Fruit fly (Drosophila melanogaster) whole organism, embryonic: ENCODE data around the gene foxo.

ENCODE experiments used
- Asciz ChIP-seq: fragments of 200-800 bp; sonication (Bioruptor generic); optimal IDR thresholded peaks from 2 replicates; lab custom pipeline; 2017; ENCODE audit warnings: missing biosample characterization, mild to moderate bottlenecking, missing genetic modification characterization, missing genetic modification reagents
- Blimp-1 ChIP-seq: fragments of 200-800 bp; sonication (Bioruptor generic); optimal IDR thresholded peaks from 3 replicates; lab custom pipeline; 2018; ENCODE audit warnings: missing biosample characterization, missing genetic modification characterization, mild to moderate bottlenecking, moderate library complexity, missing genetic modification reagents
- CG10209 ChIP-seq: fragments of 200-800 bp; sonication (Bioruptor generic); optimal IDR thresholded peaks from 3 replicates; lab custom pipeline; 2017; ENCODE audit warnings: missing biosample characterization, mild to moderate bottlenecking, missing genetic modification characterization, missing genetic modification reagents
- CG10543 ChIP-seq: fragments of 200-800 bp; sonication (Bioruptor generic); optimal IDR thresholded peaks from 3 replicates; lab custom pipeline; 2017; ENCODE audit warnings: missing biosample characterization, mild to moderate bottlenecking, missing genetic modification characterization, moderate library complexity
- CG10654 ChIP-seq: fragments of 200-800 bp; sonication (Bioruptor generic); optimal IDR thresholded peaks from 2 replicates; lab custom pipeline; 2016; ENCODE audit warnings: missing biosample characterization, missing genetic modification characterization
- CG11085 ChIP-seq: fragments of 200-800 bp; sonication (Bioruptor generic); IDR thresholded peaks from 2 replicates; pipeline ENCODE4 v1.3.6; 2022; ENCODE audit warnings: missing biosample characterization, missing genetic modification characterization
- CG11247 ChIP-seq: fragments of 200-800 bp; sonication (Bioruptor generic); IDR thresholded peaks from 2 replicates; pipeline ENCODE4 v1.3.6; 2022; ENCODE audit warnings: missing biosample characterization, missing genetic modification characterization
- CG11456 ChIP-seq: fragments of 200-800 bp; sonication (Bioruptor generic); IDR thresholded peaks from 3 replicates; pipeline ENCODE4 v1.3.6; 2022; ENCODE audit warnings: missing biosample characterization, missing genetic modification characterization
- CG11504 ChIP-seq: fragments of 200-800 bp; sonication (Bioruptor generic); optimal IDR thresholded peaks from 3 replicates; lab custom pipeline; 2019; ENCODE audit warnings: missing biosample characterization, mild to moderate bottlenecking, missing genetic modification characterization, moderate library complexity
- CG12299 ChIP-seq: fragments of 200-800 bp; sonication (Bioruptor generic); optimal IDR thresholded peaks from 2 replicates; lab custom pipeline; 2018; ENCODE audit warnings: missing biosample characterization, mild to moderate bottlenecking, missing genetic modification characterization
- CG16779 ChIP-seq: fragments of 200-800 bp; sonication (Bioruptor generic); IDR thresholded peaks from 2 replicates; pipeline ENCODE4 v1.3.6; 2022; ENCODE audit warnings: missing biosample characterization, missing genetic modification characterization
- CG17359 ChIP-seq: fragments of 200-800 bp; sonication (Bioruptor generic); optimal IDR thresholded peaks from 3 replicates; lab custom pipeline; 2018; ENCODE audit warnings: missing biosample characterization, mild to moderate bottlenecking, missing genetic modification characterization, moderate library complexity
- CG17612 ChIP-seq: fragments of 200-800 bp; sonication (Bioruptor generic); IDR thresholded peaks from 2 replicates; pipeline ENCODE4 v1.3.6; 2022; ENCODE audit warnings: missing biosample characterization, missing genetic modification characterization
- CG2116 ChIP-seq: fragments of 200-800 bp; sonication (Bioruptor generic); optimal IDR thresholded peaks from 3 replicates; lab custom pipeline; 2018; ENCODE audit warnings: missing biosample characterization, mild to moderate bottlenecking, missing genetic modification characterization
- CG2120 ChIP-seq: fragments of 200-800 bp; sonication (Bioruptor generic); optimal IDR thresholded peaks from 3 replicates; lab custom pipeline; 2016; ENCODE audit warnings: missing biosample characterization, missing genetic modification characterization
- CG33213 ChIP-seq: fragments of 200-800 bp; sonication (Bioruptor generic); optimal IDR thresholded peaks from 3 replicates; lab custom pipeline; 2016; ENCODE audit warnings: missing biosample characterization, missing genetic modification characterization
- CG5180 ChIP-seq: fragments of 200-800 bp; sonication (Bioruptor generic); optimal IDR thresholded peaks from 3 replicates; lab custom pipeline; 2017; ENCODE audit warnings: missing biosample characterization, missing genetic modification characterization, mild to moderate bottlenecking, moderate library complexity, missing genetic modification reagents
- CG6272 ChIP-seq: fragments of 200-800 bp; sonication (Bioruptor generic); IDR thresholded peaks from 2 replicates; pipeline ENCODE4 v1.3.6; 2022; ENCODE audit warnings: missing biosample characterization, missing genetic modification characterization
- CG7357 ChIP-seq: fragments of 200-800 bp; sonication (Bioruptor generic); IDR thresholded peaks from 3 replicates; pipeline ENCODE4 v1.3.6; 2022; ENCODE audit warnings: missing biosample characterization, missing genetic modification characterization
- CG7786 ChIP-seq: fragments of 200-800 bp; sonication (Bioruptor generic); optimal IDR thresholded peaks from 2 replicates; lab custom pipeline; 2016; ENCODE audit warnings: missing biosample characterization, missing genetic modification characterization
- CG8281 ChIP-seq: fragments of 200-800 bp; sonication (Bioruptor generic); optimal IDR thresholded peaks from 2 replicates; lab custom pipeline; 2018; ENCODE audit warnings: missing biosample characterization, mild to moderate bottlenecking, missing genetic modification characterization, moderate library complexity
- CG9437 ChIP-seq: fragments of 200-800 bp; sonication (Bioruptor generic); optimal IDR thresholded peaks from 2 replicates; lab custom pipeline; 2018; ENCODE audit warnings: missing biosample characterization, mild to moderate bottlenecking, missing genetic modification characterization
- CHES-1-like ChIP-seq: fragments of 200-800 bp; sonication (Bioruptor generic); optimal IDR thresholded peaks from 2 replicates; lab custom pipeline; 2016; ENCODE audit warnings: missing biosample characterization, missing genetic modification characterization
- CoRest ChIP-seq: fragments of 200-800 bp; sonication (Bioruptor generic); optimal IDR thresholded peaks from 3 replicates; lab custom pipeline; 2018; ENCODE audit warnings: missing biosample characterization, mild to moderate bottlenecking, missing genetic modification characterization, moderate library complexity
- D19A ChIP-seq: fragments of 200-800 bp; optimal IDR thresholded peaks from 3 replicates; lab custom pipeline; 2019; ENCODE audit warnings: missing biosample characterization, mild to moderate bottlenecking, missing genetic modification characterization, moderate library complexity
- Doc3 ChIP-seq: fragments of 200-800 bp; sonication (Bioruptor generic); IDR thresholded peaks from 3 replicates; pipeline ENCODE4 v1.3.6; 2022; ENCODE audit warnings: missing biosample characterization, missing genetic modification characterization; ENCODE audit not compliant: partially characterized antibody
- Dp ChIP-seq: fragments of 200-800 bp; sonication (Bioruptor generic); optimal IDR thresholded peaks from 2 replicates; lab custom pipeline; 2018; ENCODE audit warnings: missing biosample characterization, mild to moderate bottlenecking, missing genetic modification characterization, moderate library complexity
- Fer3 ChIP-seq: fragments of 200-800 bp; sonication (Bioruptor generic); optimal IDR thresholded peaks from 2 replicates; lab custom pipeline; 2018; ENCODE audit warnings: missing biosample characterization, mild to moderate bottlenecking, missing genetic modification characterization, moderate library complexity
- HLH4C ChIP-seq: fragments of 200-800 bp; sonication (Bioruptor generic); IDR thresholded peaks from 3 replicates; pipeline ENCODE4 v1.3.6; 2022; ENCODE audit warnings: missing biosample characterization, missing genetic modification characterization; ENCODE audit not compliant: partially characterized antibody
- Hr78 ChIP-seq, 2 experiments: fragments of 200-800 bp in 1 of 2; fragments of >200 bp in 1 of 2; sonication (Bioruptor generic) in 1 of 2; optimal IDR thresholded peaks; 2 replicates each; lab custom pipeline; 2017 to 2019; ENCODE audit warnings: missing biosample characterization in 2 of 2, missing genetic modification characterization in 2 of 2, mild to moderate bottlenecking in 1 of 2, moderate library complexity in 1 of 2
- Lpt ChIP-seq: fragments of >200 bp; optimal IDR thresholded peaks from 2 replicates; lab custom pipeline; 2018; ENCODE audit warnings: missing biosample characterization, missing genetic modification characterization
- Meics ChIP-seq: fragments of 200-800 bp; sonication (Bioruptor generic); optimal IDR thresholded peaks from 2 replicates; lab custom pipeline; 2017; ENCODE audit warnings: missing biosample characterization, mild to moderate bottlenecking, missing genetic modification characterization
- abd-A ChIP-seq: fragments of 200-800 bp; sonication (Bioruptor generic); optimal IDR thresholded peaks from 3 replicates; lab custom pipeline; 2019; ENCODE audit warnings: missing biosample characterization, mild to moderate bottlenecking, missing genetic modification characterization, moderate library complexity
- ac ChIP-seq: fragments of 200-800 bp; sonication (Bioruptor generic); optimal IDR thresholded peaks from 3 replicates; lab custom pipeline; 2017; ENCODE audit warnings: missing biosample characterization, mild to moderate bottlenecking, missing genetic modification characterization
- ash1 ChIP-seq: fragments of 200-800 bp; sonication (Bioruptor generic); optimal IDR thresholded peaks from 2 replicates; lab custom pipeline; 2018; ENCODE audit warnings: missing biosample characterization, mild to moderate bottlenecking, missing genetic modification characterization
- bab2 ChIP-seq: fragments of 200-800 bp; sonication (Bioruptor generic); optimal IDR thresholded peaks from 2 replicates; lab custom pipeline; 2016; ENCODE audit warnings: missing biosample characterization, missing genetic modification characterization
- bigmax ChIP-seq: fragments of 200-800 bp; sonication (Bioruptor generic); optimal IDR thresholded peaks from 2 replicates; lab custom pipeline; 2018; ENCODE audit warnings: missing biosample characterization, mild to moderate bottlenecking, missing genetic modification characterization
- cad ChIP-seq: fragments of >200 bp; optimal IDR thresholded peaks from 2 replicates; lab custom pipeline; 2017; ENCODE audit warnings: missing biosample characterization, missing genetic modification characterization
- cas ChIP-seq: fragments of 200-800 bp; sonication (Bioruptor generic); IDR thresholded peaks from 2 replicates; pipeline ENCODE4 v1.3.6; 2022; ENCODE audit warnings: missing biosample characterization, missing genetic modification characterization
- caup ChIP-seq: fragments of 200-800 bp; sonication (Bioruptor generic); optimal IDR thresholded peaks from 3 replicates; lab custom pipeline; 2017; ENCODE audit warnings: missing biosample characterization, mild to moderate bottlenecking, missing genetic modification characterization, moderate library complexity; ENCODE audit not compliant: severe bottlenecking
- esg ChIP-seq: fragments of 200-800 bp; sonication (Bioruptor generic); conservative IDR thresholded peaks from 2 replicates; pipeline ENCODE4 v1.3.6; 2022; ENCODE audit warnings: missing biosample characterization, missing genetic modification characterization
- fu2 ChIP-seq: fragments of 200-800 bp; sonication (Bioruptor generic); optimal IDR thresholded peaks from 2 replicates; lab custom pipeline; 2016; ENCODE audit warnings: missing biosample characterization, missing genetic modification characterization
- pum ChIP-seq: fragments of 200-800 bp; sonication (Bioruptor generic); optimal IDR thresholded peaks from 2 replicates; lab custom pipeline; 2016; ENCODE audit warnings: missing biosample characterization, missing genetic modification characterization
- sr ChIP-seq: fragments of 200-800 bp; sonication (Bioruptor generic); IDR thresholded peaks from 3 replicates; pipeline ENCODE4 v1.3.6; 2022; ENCODE audit warnings: missing biosample characterization, missing genetic modification characterization
- stwl ChIP-seq: fragments of 200-800 bp; sonication (Bioruptor generic); optimal IDR thresholded peaks from 3 replicates; lab custom pipeline; 2018; ENCODE audit warnings: missing biosample characterization, mild to moderate bottlenecking, missing genetic modification characterization, moderate library complexity
- tin ChIP-seq: fragments of 200-800 bp; sonication (Bioruptor generic); optimal IDR thresholded peaks from 3 replicates; lab custom pipeline; 2016; ENCODE audit warnings: missing biosample characterization, missing genetic modification characterization
- toy ChIP-seq: fragments of 200-800 bp; sonication (Bioruptor generic); IDR thresholded peaks from 2 replicates; pipeline ENCODE4 v1.3.6; 2022; ENCODE audit warnings: missing biosample characterization, missing genetic modification characterization
- ttk ChIP-seq: fragments of 200-800 bp; sonication (Bioruptor generic); IDR thresholded peaks from 2 replicates; pipeline ENCODE4 v2.1.2; 2022; ENCODE audit warnings: missing biosample characterization, missing genetic modification characterization
- z ChIP-seq: fragments of 200-800 bp; sonication (Bioruptor generic); IDR thresholded peaks from 3 replicates; pipeline ENCODE4 v1.3.6; 2022; ENCODE audit warnings: missing biosample characterization, missing genetic modification characterization

foxo gene

dm6 chr3R:14016758-14017406, 39.9 kb upstream of the foxo start (continued):
- peak; percentile 41 for TF ChIP-seq CG8281 (tag; lab: Kevin White, UChicago)
- no peak for TF ChIP-seq CG33213 (GFP tag; lab: Kevin White, UChicago)
- no peak for TF ChIP-seq z (GFP tag; lab: Robert Waterston, UW)
- no peak for TF ChIP-seq Hr78 (GFP tag; optimal IDR thresholded peaks at IDR 0.05; lab: Kevin White, UChicago)
- peak; percentile 55; the same call in 1 of the 3 replicates for TF ChIP-seq CG7357 (GFP tag; lab: Robert Waterston, UW)
- TF ChIP-seq CG17612 (GFP tag; lab: Robert Waterston, UW) = 0 out of 2 replicates have a peak, but pooled peaks have one; percentile 14
- TF ChIP-seq CG10543 (GFP tag; lab: Kevin White, UChicago) = peak; percentile 80
- no peak for TF ChIP-seq stwl
- peak; percentile 17 for TF ChIP-seq CG12299 (tag; lab: Kevin White, UChicago)
- peak; percentile 64 for TF ChIP-seq bab2 (GFP tag; lab: Kevin White, UChicago)
- TF ChIP-seq pum = no peak
- TF ChIP-seq CG11247 (GFP tag; lab: Robert Waterston, UW) = 0 out of 2 replicates have a peak, but pooled peaks have one; percentile 35
- TF ChIP-seq Doc3 (GFP tag; lab: Robert Waterston, UW) = no peak
- TF ChIP-seq sr (GFP tag; lab: Robert Waterston, UW) = no peak
- TF ChIP-seq esg = peak; percentile 46
- peak; percentile 48 for TF ChIP-seq CG2120
- peak; percentile 25 for TF ChIP-seq CG7786 (GFP tag; lab: Kevin White, UChicago)
- peak; percentile 37 for TF ChIP-seq Blimp-1
- no peak for TF ChIP-seq ac
- peak; percentile 61 for TF ChIP-seq CoRest (tag; lab: Kevin White, UChicago)
- TF ChIP-seq CG10209 (GFP tag; lab: Kevin White, UChicago) = peak; percentile 37
- TF ChIP-seq CG16779 (GFP tag; lab: Robert Waterston, UW) = peak; percentile 52; the same call in 1 of the 2 replicates
- no peak for TF ChIP-seq CG6272 (GFP tag; lab: Robert Waterston, UW)
- peak; percentile 47; the same call in 1 of the 2 replicates for TF ChIP-seq ttk (GFP tag; lab: Robert Waterston, UW)
- no peak for TF ChIP-seq toy (GFP tag; lab: Robert Waterston, UW)
- no peak for TF ChIP-seq Lpt (GFP tag; lab: Kevin White, UChicago)
- TF ChIP-seq Asciz = peak; percentile 68
- TF ChIP-seq ash1 (GFP tag; lab: Kevin White, UChicago) = no peak
- no peak for TF ChIP-seq bigmax (GFP tag; lab: Kevin White, UChicago)
- no peak for TF ChIP-seq CG9437 (GFP tag; lab: Kevin White, UChicago)
- no peak for TF ChIP-seq cad (GFP tag; lab: Kevin White, UChicago)
- no peak for TF ChIP-seq abd-A
- peak; percentile 60 for TF ChIP-seq CG17359 (tag; lab: Kevin White, UChicago)
- TF ChIP-seq CG11456 (GFP tag; lab: Robert Waterston, UW) = no peak
- peak; percentile 48 for TF ChIP-seq fu2 (GFP tag; lab: Kevin White, UChicago)
- peak; percentile 76 for TF ChIP-seq CG11504 (tag; lab: Kevin White, UChicago)
- peak; percentile 0 for TF ChIP-seq CG2116 (GFP tag; lab: Kevin White, UChicago)
- peak; percentile 58 for TF ChIP-seq Meics
- TF ChIP-seq CHES-1-like (GFP tag; lab: Kevin White, UChicago) = no peak
- peak; percentile 57 for TF ChIP-seq caup (GFP tag; lab: Kevin White, UChicago)
- no peak for TF ChIP-seq Dp (GFP tag; lab: Kevin White, UChicago)
- TF ChIP-seq HLH4C (GFP tag; lab: Robert Waterston, UW) = no peak
- TF ChIP-seq D19A (tag; lab: Kevin White, UChicago) = peak; percentile 76
- TF ChIP-seq cas (GFP tag; lab: Robert Waterston, UW) = no peak
- TF ChIP-seq Fer3 = peak; percentile 37
- TF ChIP-seq CG11085 (GFP tag; lab: Robert Waterston, UW) = no peak
- peak; percentile 40 for TF ChIP-seq CG10654
- peak; percentile 60 for TF ChIP-seq CG5180
- TF ChIP-seq tin (GFP tag; lab: Kevin White, UChicago) = peak; percentile 47
